Worm (Caenorhabditis elegans): ENCODE data around the gene F54D5.5.

DNA sequence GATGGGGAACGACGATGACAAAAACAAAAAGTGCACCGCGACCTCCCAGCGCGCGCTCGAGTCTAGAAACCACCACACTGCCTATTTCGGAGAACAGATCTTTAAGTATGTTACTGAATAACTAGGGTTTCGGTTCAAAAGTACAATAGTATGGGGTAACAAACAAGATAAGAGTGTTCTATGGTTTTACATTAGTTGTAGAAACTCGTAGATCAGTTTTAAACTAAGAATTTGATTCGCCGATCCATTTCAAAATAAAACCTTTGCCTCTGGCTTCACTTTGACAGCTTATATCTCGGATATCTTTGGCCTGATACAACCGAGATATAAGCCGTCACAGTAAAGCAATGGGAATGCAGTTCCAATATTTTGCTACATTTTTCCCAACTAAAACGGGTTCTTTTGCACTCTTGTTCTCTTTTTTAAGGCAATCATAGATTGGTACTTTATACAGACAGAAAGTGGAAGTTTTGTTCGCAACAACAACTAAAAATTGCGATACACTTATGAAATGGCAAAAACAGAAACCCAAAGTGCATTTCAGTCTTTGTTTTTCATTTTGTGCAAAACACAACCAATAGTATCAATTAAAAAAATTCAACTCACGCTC lies 49.6 kb upstream of the F54D5.5 start:
- no peak for TF ChIP-seq elt-3 (tag; optimal IDR thresholded peaks at IDR 0.05)
- TF ChIP-seq egl-27 (tag; optimal IDR thresholded peaks at IDR 0.05), result no peak
- TF ChIP-seq sptf-1 (tag; optimal IDR thresholded peaks at IDR 0.05), result no peak
- TF ChIP-seq lin-39 (tag; optimal IDR thresholded peaks at IDR 0.05), result no peak
- no peak for TF ChIP-seq ztf-4 (tag; optimal IDR thresholded peaks at IDR 0.05)
- no peak for TF ChIP-seq unc-98 (GFP tag; IDR thresholded peaks at IDR 0.05)
- TF ChIP-seq ztf-11 (tag; optimal IDR thresholded peaks at IDR 0.05), result no peak
- TF ChIP-seq C16A3.4 (tag; optimal IDR thresholded peaks at IDR 0.05), result no peak
- no peak for TF ChIP-seq skn-1 (tag; optimal IDR thresholded peaks at IDR 0.05)
- no peak for TF ChIP-seq zag-1 (tag; optimal IDR thresholded peaks at IDR 0.05)
- no peak for TF ChIP-seq rnt-1 (tag; optimal IDR thresholded peaks at IDR 0.05)
- TF ChIP-seq unc-62 (GFP tag; optimal IDR thresholded peaks at IDR 0.05), result no peak
- TF ChIP-seq nhr-76 (tag; optimal IDR thresholded peaks at IDR 0.05), result no peak

Measured in whole organism, L1 larva.